Fruit fly (Drosophila melanogaster) whole organism, embryonic: ENCODE data around the gene lap.
A peak's percentile ranks its signal among the peaks of the same experiment; 100 is the strongest.

ENCODE experiments used
- Ada2b ChIP-seq: fragments of 200-800 bp; sonication (Bioruptor generic); IDR thresholded peaks from 2 replicates; pipeline ENCODE4 v1.3.6; 2022; ENCODE audit warnings: missing biosample characterization, missing genetic modification characterization
- CG10274 ChIP-seq: fragments of 200-800 bp; sonication (Bioruptor generic); optimal IDR thresholded peaks from 3 replicates; lab custom pipeline; 2017; ENCODE audit warnings: missing biosample characterization, mild to moderate bottlenecking, missing genetic modification characterization
- CG10543 ChIP-seq: fragments of 200-800 bp; sonication (Bioruptor generic); optimal IDR thresholded peaks from 3 replicates; lab custom pipeline; 2017; ENCODE audit warnings: missing biosample characterization, mild to moderate bottlenecking, missing genetic modification characterization, moderate library complexity
- CG13123 ChIP-seq: fragments of 200-800 bp; sonication (Bioruptor generic); optimal IDR thresholded peaks from 2 replicates; lab custom pipeline; 2016; ENCODE audit warnings: missing biosample characterization, missing genetic modification characterization
- CG1603 ChIP-seq: fragments of 200-800 bp; sonication (Bioruptor generic); optimal IDR thresholded peaks from 2 replicates; lab custom pipeline; 2019; ENCODE audit warnings: missing biosample characterization, mild to moderate bottlenecking, missing genetic modification characterization, moderate library complexity
- CG16815 ChIP-seq: fragments of 200-800 bp; sonication (Bioruptor generic); optimal IDR thresholded peaks from 3 replicates; lab custom pipeline; 2017; ENCODE audit warnings: missing biosample characterization, mild to moderate bottlenecking, missing genetic modification characterization
- CG17912 ChIP-seq: fragments of 200-800 bp; sonication (Bioruptor generic); optimal IDR thresholded peaks from 2 replicates; lab custom pipeline; 2018; ENCODE audit warnings: missing biosample characterization, mild to moderate bottlenecking, missing genetic modification characterization
- CG18619 ChIP-seq: fragments of 200-800 bp; sonication (Bioruptor generic); optimal IDR thresholded peaks from 3 replicates; lab custom pipeline; 2017; ENCODE audit warnings: missing biosample characterization, mild to moderate bottlenecking, missing genetic modification characterization
- CG2116 ChIP-seq: fragments of 200-800 bp; sonication (Bioruptor generic); optimal IDR thresholded peaks from 3 replicates; lab custom pipeline; 2018; ENCODE audit warnings: missing biosample characterization, mild to moderate bottlenecking, missing genetic modification characterization
- CG2120 ChIP-seq: fragments of 200-800 bp; sonication (Bioruptor generic); optimal IDR thresholded peaks from 3 replicates; lab custom pipeline; 2016; ENCODE audit warnings: missing biosample characterization, missing genetic modification characterization
- CG2129 ChIP-seq: fragments of 200-800 bp; sonication (Bioruptor generic); IDR thresholded peaks from 2 replicates; pipeline ENCODE4 v1.3.6; 2022; ENCODE audit warnings: missing biosample characterization, missing genetic modification characterization; ENCODE audit not compliant: partially characterized antibody
- CG2199 ChIP-seq: fragments of 200-800 bp; sonication (Bioruptor generic); IDR thresholded peaks from 3 replicates; pipeline ENCODE4 v1.3.6; 2022; ENCODE audit warnings: missing biosample characterization, missing genetic modification characterization
- CG3407 ChIP-seq: fragments of 200-800 bp; sonication (Bioruptor generic); optimal IDR thresholded peaks from 2 replicates; lab custom pipeline; 2018; ENCODE audit warnings: missing biosample characterization, mild to moderate bottlenecking, missing genetic modification characterization
- CG4424 ChIP-seq: fragments of 200-800 bp; sonication (Bioruptor generic); optimal IDR thresholded peaks from 3 replicates; lab custom pipeline; 2016; ENCODE audit warnings: missing biosample characterization, missing genetic modification characterization
- CG5953 ChIP-seq: fragments of 200-800 bp; sonication (Bioruptor generic); IDR thresholded peaks from 2 replicates; pipeline ENCODE4 v1.3.6; 2022; ENCODE audit warnings: missing biosample characterization, missing genetic modification characterization
- CG7786 ChIP-seq: fragments of 200-800 bp; sonication (Bioruptor generic); optimal IDR thresholded peaks from 2 replicates; lab custom pipeline; 2016; ENCODE audit warnings: missing biosample characterization, missing genetic modification characterization
- CG8290 ChIP-seq, 3 experiments: fragments of 200-800 bp; sonication (Bioruptor generic); optimal IDR thresholded peaks; 2 replicates each; lab custom pipeline; 2016 to 2019; ENCODE audit warnings: missing biosample characterization in 3 of 3, missing genetic modification characterization in 3 of 3, mild to moderate bottlenecking in 2 of 3, moderate library complexity in 1 of 3
- D19A ChIP-seq: fragments of 200-800 bp; optimal IDR thresholded peaks from 3 replicates; lab custom pipeline; 2019; ENCODE audit warnings: missing biosample characterization, mild to moderate bottlenecking, missing genetic modification characterization, moderate library complexity
- Doc2 ChIP-seq: fragments of 200-800 bp; sonication (Bioruptor generic); IDR thresholded peaks from 2 replicates; pipeline ENCODE4 v1.3.6; 2022; ENCODE audit warnings: missing biosample characterization, missing genetic modification characterization
- E2f2 ChIP-seq: fragments of 200-800 bp; sonication (Bioruptor generic); IDR thresholded peaks from 2 replicates; pipeline ENCODE4 v1.3.6; 2022; ENCODE audit warnings: missing biosample characterization, missing genetic modification characterization
- GATAe ChIP-seq: fragments of 200-800 bp; sonication (Bioruptor generic); conservative IDR thresholded peaks from 2 replicates; pipeline ENCODE4 v1.3.6; 2022; ENCODE audit warnings: missing biosample characterization, missing genetic modification characterization
- HHEX ChIP-seq: fragments of 200-800 bp; sonication (Bioruptor generic); optimal IDR thresholded peaks from 3 replicates; lab custom pipeline; 2017; ENCODE audit warnings: missing biosample characterization, mild to moderate bottlenecking, missing genetic modification characterization, missing genetic modification reagents
- HmgD ChIP-seq: fragments of 200-800 bp; sonication (Bioruptor generic); optimal IDR thresholded peaks from 3 replicates; lab custom pipeline; 2016; ENCODE audit warnings: missing biosample characterization, missing genetic modification characterization
- HmgZ ChIP-seq: fragments of 200-800 bp; sonication (Bioruptor generic); optimal IDR thresholded peaks from 2 replicates; lab custom pipeline; 2018; ENCODE audit warnings: missing biosample characterization, mild to moderate bottlenecking, missing genetic modification characterization
- Hmr ChIP-seq: fragments of 200-800 bp; sonication (Bioruptor generic); optimal IDR thresholded peaks from 3 replicates; lab custom pipeline; 2017; ENCODE audit warnings: mild to moderate bottlenecking, missing biosample characterization, missing genetic modification reagents, missing genetic modification characterization
- Hsf ChIP-seq: fragments of 200-800 bp; sonication (Bioruptor generic); optimal IDR thresholded peaks from 3 replicates; lab custom pipeline; 2016; ENCODE audit warnings: missing biosample characterization, missing genetic modification characterization
- NC2α ChIP-seq: fragments of 200-800 bp; sonication (Bioruptor generic); optimal IDR thresholded peaks from 2 replicates; lab custom pipeline; 2016; ENCODE audit warnings: missing biosample characterization, missing genetic modification characterization
- Neu2 ChIP-seq: fragments of 200-800 bp; sonication (Bioruptor generic); optimal IDR thresholded peaks from 3 replicates; lab custom pipeline; 2016; ENCODE audit warnings: missing biosample characterization, missing genetic modification characterization, borderline replicate concordance
- Ravus ChIP-seq: fragments of 200-800 bp; sonication (Bioruptor generic); IDR thresholded peaks from 2 replicates; pipeline ENCODE4 v1.3.6; 2022; ENCODE audit warnings: missing biosample characterization, missing genetic modification characterization
- Rx ChIP-seq: fragments of 200-800 bp; sonication (Bioruptor generic); IDR thresholded peaks from 2 replicates; pipeline ENCODE4 v1.3.6; 2022; ENCODE audit warnings: missing biosample characterization, missing genetic modification characterization
- Side ChIP-seq: fragments of 200-800 bp; sonication (Bioruptor generic); optimal IDR thresholded peaks from 2 replicates; lab custom pipeline; 2016; ENCODE audit warnings: missing biosample characterization, missing genetic modification characterization
- Xrp1 ChIP-seq: fragments of 200-800 bp; sonication (Bioruptor generic); IDR thresholded peaks from 2 replicates; pipeline ENCODE4 v1.3.6; 2022; ENCODE audit warnings: missing biosample characterization, missing genetic modification characterization
- az2 ChIP-seq: fragments of 200-800 bp; sonication (Bioruptor generic); optimal IDR thresholded peaks from 3 replicates; lab custom pipeline; 2016; ENCODE audit warnings: missing biosample characterization, missing genetic modification characterization
- bbx ChIP-seq: fragments of 200-800 bp; sonication (Bioruptor generic); IDR thresholded peaks from 2 replicates; pipeline ENCODE4 v1.3.6; 2022; ENCODE audit warnings: missing biosample characterization, missing genetic modification characterization; ENCODE audit not compliant: partially characterized antibody
- br ChIP-seq: fragments of >200 bp; optimal IDR thresholded peaks from 2 replicates; lab custom pipeline; 2017
- crol ChIP-seq: fragments of 200-800 bp; sonication (Bioruptor generic); IDR thresholded peaks from 2 replicates; pipeline ENCODE4 v1.3.6; 2022; ENCODE audit warnings: missing biosample characterization, missing genetic modification characterization
- insv ChIP-seq, 2 experiments: fragments of 200-800 bp; sonication (Bioruptor generic); optimal IDR thresholded peaks; 3 replicates each; lab custom pipeline; 2016 to 2018; ENCODE audit warnings: missing biosample characterization in 2 of 2, missing genetic modification characterization in 2 of 2
- jing ChIP-seq: fragments of 200-800 bp; sonication (Bioruptor generic); optimal IDR thresholded peaks from 2 replicates; lab custom pipeline; 2018; ENCODE audit warnings: missing biosample characterization, mild to moderate bottlenecking, missing genetic modification characterization
- ken ChIP-seq: fragments of 200-800 bp; sonication (Bioruptor generic); IDR thresholded peaks from 3 replicates; pipeline ENCODE4 v1.3.6; 2022; ENCODE audit warnings: missing biosample characterization, missing genetic modification characterization
- klu ChIP-seq: fragments of 200-800 bp; sonication (Bioruptor generic); IDR thresholded peaks from 2 replicates; pipeline ENCODE4 v1.3.6; 2022; ENCODE audit warnings: missing biosample characterization, missing genetic modification characterization
- mirr ChIP-seq: fragments of 200-800 bp; sonication (Bioruptor generic); optimal IDR thresholded peaks from 3 replicates; lab custom pipeline; 2018; ENCODE audit warnings: missing biosample characterization, mild to moderate bottlenecking, missing genetic modification characterization
- nom ChIP-seq: fragments of 200-800 bp; sonication (Bioruptor generic); optimal IDR thresholded peaks from 2 replicates; lab custom pipeline; 2017; ENCODE audit warnings: missing biosample characterization, missing genetic modification characterization, mild to moderate bottlenecking, moderate library complexity, missing genetic modification reagents
- odd ChIP-seq: fragments of 200-800 bp; sonication (Bioruptor generic); optimal IDR thresholded peaks from 2 replicates; lab custom pipeline; 2017; ENCODE audit warnings: missing biosample characterization, mild to moderate bottlenecking, missing genetic modification characterization
- pfk ChIP-seq: fragments of 200-800 bp; sonication (Bioruptor generic); optimal IDR thresholded peaks from 2 replicates; lab custom pipeline; 2018; ENCODE audit warnings: missing biosample characterization, mild to moderate bottlenecking, missing genetic modification characterization, moderate library complexity
- prd ChIP-seq, 3 experiments: fragments of >200 bp in 2 of 3; fragments of 200-800 bp in 1 of 3; sonication (Bioruptor generic) in 1 of 3; optimal IDR thresholded peaks in 2 of 3; IDR thresholded peaks in 1 of 3; 2 replicates in 2 of 3; 3 replicates in 1 of 3; pipeline versions ENCODE4 v1.3.6 to Lab custom; 2017 to 2022; ENCODE audit warnings: missing biosample characterization in 1 of 3, missing genetic modification characterization in 1 of 3
- seq ChIP-seq: fragments of 200-800 bp; sonication (Bioruptor generic); IDR thresholded peaks from 2 replicates; pipeline ENCODE4 v1.3.6; 2022; ENCODE audit warnings: missing biosample characterization, missing genetic modification characterization
- sug ChIP-seq: fragments of 200-800 bp; optimal IDR thresholded peaks from 2 replicates; lab custom pipeline; 2019; ENCODE audit warnings: missing biosample characterization, mild to moderate bottlenecking, missing genetic modification characterization, moderate library complexity
- tin ChIP-seq: fragments of 200-800 bp; sonication (Bioruptor generic); optimal IDR thresholded peaks from 3 replicates; lab custom pipeline; 2016; ENCODE audit warnings: missing biosample characterization, missing genetic modification characterization
- twi ChIP-seq: fragments of 200-800 bp; optimal IDR thresholded peaks from 2 replicates; lab custom pipeline; 2019; ENCODE audit warnings: missing biosample characterization, mild to moderate bottlenecking, missing genetic modification characterization, moderate library complexity
- yki ChIP-seq: fragments of >200 bp; optimal IDR thresholded peaks from 3 replicates; lab custom pipeline; 2018

The lap gene

dm6 chr3R:7144245-7144904 lies 42.4 kb upstream of the lap start, which contains the start of the genes CG14610 and CG2656 (continued):
- peak; percentile 48 for TF ChIP-seq sug (tag; lab: Kevin White, UChicago)
- peak; percentile 74 for TF ChIP-seq HmgD
- TF ChIP-seq Rx (GFP tag; lab: Robert Waterston, UW): peak; percentile 38; the same call in 1 of the 2 replicates
- no peak for TF ChIP-seq Ravus (GFP tag; lab: Robert Waterston, UW)
- no peak for TF ChIP-seq br
- no peak for TF ChIP-seq Doc2
- TF ChIP-seq CG10543 (GFP tag; lab: Kevin White, UChicago): no peak
- TF ChIP-seq CG2129: no peak
- TF ChIP-seq Xrp1 (GFP tag; lab: Robert Waterston, UW): peak; percentile 73
- TF ChIP-seq CG17912 (GFP tag; lab: Kevin White, UChicago): peak; percentile 59
- TF ChIP-seq tin (GFP tag; lab: Kevin White, UChicago): peak; percentile 91
- no peak for TF ChIP-seq HHEX (GFP tag; lab: Kevin White, UChicago)
- TF ChIP-seq D19A (tag; lab: Kevin White, UChicago): peak; percentile 26
- peak; percentile 16 for TF ChIP-seq twi
- TF ChIP-seq CG4424 (GFP tag; lab: Kevin White, UChicago): peak; percentile 74
- peak in 1 of 2 experiments; percentile 27 for TF ChIP-seq insv (GFP tag; optimal IDR thresholded peaks at IDR 0.05; lab: Kevin White, UChicago)
- TF ChIP-seq NC2α (GFP tag; lab: Kevin White, UChicago): peak; percentile 57
- TF ChIP-seq CG18619 (GFP tag; lab: Kevin White, UChicago): peak; percentile 42
- TF ChIP-seq jing (GFP tag; lab: Kevin White, UChicago): no peak
- peak; percentile 24; the same call in 1 of the 2 replicates for TF ChIP-seq CG5953
- TF ChIP-seq Side (GFP tag; lab: Kevin White, UChicago): peak; percentile 68
- no peak for TF ChIP-seq GATAe (GFP tag; lab: Robert Waterston, UW)
- TF ChIP-seq CG3407 (GFP tag; lab: Kevin White, UChicago): peak; percentile 36
- peak; percentile 100 for TF ChIP-seq E2f2 (GFP tag; lab: Robert Waterston, UW)
- TF ChIP-seq CG2116 (GFP tag; lab: Kevin White, UChicago): peak; percentile 69
- peak; percentile 88 for TF ChIP-seq Hsf (GFP tag; lab: Kevin White, UChicago)
- TF ChIP-seq CG7786 (GFP tag; lab: Kevin White, UChicago): peak; percentile 84
- TF ChIP-seq Hmr: peak; percentile 56
- TF ChIP-seq Ada2b (GFP tag; lab: Robert Waterston, UW): peak; percentile 51; the same call in 1 of the 2 replicates
- TF ChIP-seq seq: peak; percentile 22; the same call in 1 of the 2 replicates
- TF ChIP-seq CG2199: peak; percentile 90
- TF ChIP-seq odd: no peak
- no peak for TF ChIP-seq yki
- no peak for TF ChIP-seq Neu2 (GFP tag; lab: Kevin White, UChicago)
- TF ChIP-seq nom (GFP tag; lab: Kevin White, UChicago): no peak
- TF ChIP-seq ken: peak; percentile 84
- TF ChIP-seq CG2120: peak; percentile 92
- TF ChIP-seq mirr (GFP tag; lab: Kevin White, UChicago): peak; percentile 53
- TF ChIP-seq CG10274 (GFP tag; lab: Kevin White, UChicago): no peak
- TF ChIP-seq HmgZ (tag; lab: Kevin White, UChicago): peak; percentile 90
- peak; percentile 68 for TF ChIP-seq CG13123 (GFP tag; lab: Kevin White, UChicago)
- peak; percentile 62 for TF ChIP-seq CG8290 (GFP tag; optimal IDR thresholded peaks at IDR 0.05; lab: Kevin White, UChicago)
- peak in 1 of 2 experiments; percentile 93 for TF ChIP-seq CG8290 (tag; optimal IDR thresholded peaks at IDR 0.05; lab: Kevin White, UChicago)
- TF ChIP-seq crol: no peak
- peak; percentile 23 for TF ChIP-seq CG16815
- TF ChIP-seq CG1603 (tag; lab: Kevin White, UChicago): peak; percentile 94
- TF ChIP-seq klu (GFP tag; lab: Robert Waterston, UW): no peak
- no peak for TF ChIP-seq pfk (GFP tag; lab: Kevin White, UChicago)
- peak; percentile 75 for TF ChIP-seq bbx
- no peak for TF ChIP-seq prd (optimal IDR thresholded peaks at IDR 0.05; lab: Kevin White, UChicago)
- TF ChIP-seq prd (GFP tag; IDR thresholded peaks at IDR 0.05; lab: Robert Waterston, UW): peak; percentile 73
- TF ChIP-seq az2: peak; percentile 87
